Worm (Caenorhabditis elegans): Measurements from ENCODE around the gene F59A1.13.

DNA sequence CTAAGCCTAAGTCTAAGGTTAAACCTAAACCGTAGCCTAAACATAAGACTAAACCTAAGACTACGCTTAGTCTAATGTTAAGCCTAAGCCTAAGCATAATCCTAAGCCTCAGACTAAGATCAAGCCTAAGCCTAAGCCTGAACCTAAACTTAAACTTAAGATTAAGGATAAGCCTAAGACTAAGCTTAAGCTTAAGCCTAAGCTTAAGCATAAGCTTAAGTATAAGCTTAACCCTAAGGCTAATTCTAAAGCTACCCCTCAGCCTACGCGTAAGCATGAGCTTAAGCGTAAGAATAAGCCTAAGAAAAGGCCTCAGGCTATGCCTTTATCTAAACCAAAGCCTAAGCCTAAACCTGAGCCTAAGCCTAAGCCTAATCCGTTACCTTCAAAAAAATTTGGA, 37.5 kb upstream of the F59A1.13 start:
- TF ChIP-seq unc-39 (tag; optimal IDR thresholded peaks at IDR 0.05) (no peak), lsy-2 (tag; optimal IDR thresholded peaks at IDR 0.05) (no peak), pha-4 (tag; optimal IDR thresholded peaks at IDR 0.05) (no peak), snpc-4 (tag; optimal IDR thresholded peaks at IDR 0.05) (no peak), unc-62 (GFP tag; optimal IDR thresholded peaks at IDR 0.05) (no peak)
